Worm (Caenorhabditis elegans): ENCODE data around the gene lad-2.

lad-2 gene

ce11 chrIV:3014610-3015009 lies 36.3 kb upstream of the lad-2 start:
- TF ChIP-seq unc-39 (tag; optimal IDR thresholded peaks at IDR 0.05) = no peak
- TF ChIP-seq tra-1 (GFP tag; IDR thresholded peaks at IDR 0.05) = 0 out of 2 replicates have a peak, but pooled peaks have one; percentile 16
- no peak for TF ChIP-seq madf-5 (GFP tag; IDR thresholded peaks at IDR 0.05)
- TF ChIP-seq cey-2 (tag; optimal IDR thresholded peaks at IDR 0.05; ENCODE audit: borderline replicate concordance, insufficient read depth) = no peak
- TF ChIP-seq ceh-32 (tag; optimal IDR thresholded peaks at IDR 0.05; ENCODE audit: poor library complexity) = no peak
- no peak for TF ChIP-seq rbr-2 (tag; optimal IDR thresholded peaks at IDR 0.05)
- TF ChIP-seq lin-15B (tag; optimal IDR thresholded peaks at IDR 0.05) = no peak
- no peak for TF ChIP-seq mxl-2 (GFP tag; conservative IDR thresholded peaks at IDR 0.05)
- TF ChIP-seq ctbp-1 (GFP tag; IDR thresholded peaks at IDR 0.05) = no peak
- TF ChIP-seq Y105C5A.15 (GFP tag; IDR thresholded peaks at IDR 0.05) = no peak
- TF ChIP-seq nhr-11 (tag; optimal IDR thresholded peaks at IDR 0.05) = no peak
- TF ChIP-seq egl-27 (tag; optimal IDR thresholded peaks at IDR 0.05) = no peak
- TF ChIP-seq spr-1 (tag; optimal IDR thresholded peaks at IDR 0.05) = no peak
- TF ChIP-seq hlh-30 (tag; optimal IDR thresholded peaks at IDR 0.05; ENCODE audit: insufficient read depth) = peak; percentile 36
- TF ChIP-seq zfp-2 (tag; optimal IDR thresholded peaks at IDR 0.05) = no peak
- TF ChIP-seq nhr-28 (tag; optimal IDR thresholded peaks at IDR 0.05) = peak; percentile 26
- peak; percentile 81 for TF ChIP-seq aha-1 (tag)
- TF ChIP-seq dmd-9 (GFP tag; IDR thresholded peaks at IDR 0.05) = 0 out of 2 replicates have a peak, but pooled peaks have one; percentile 29
- no peak for TF ChIP-seq pqm-1 (tag; optimal IDR thresholded peaks at IDR 0.05)
- no peak for TF ChIP-seq jun-1 (tag; optimal IDR thresholded peaks at IDR 0.05)
- TF ChIP-seq vab-7 (GFP tag; IDR thresholded peaks at IDR 0.05) = no peak
- TF ChIP-seq mxl-3 (GFP tag; optimal IDR thresholded peaks at IDR 0.05) = no peak
- peak in 1 of 2 experiments; percentile 85 for TF ChIP-seq unc-62 (GFP tag; optimal IDR thresholded peaks at IDR 0.05 in 1 of 2)
- TF ChIP-seq unc-62 (tag; optimal IDR thresholded peaks at IDR 0.05) = no peak
- no peak for TF ChIP-seq snpc-4 (tag; optimal IDR thresholded peaks at IDR 0.05)
- no peak for TF ChIP-seq lin-39 (tag; optimal IDR thresholded peaks at IDR 0.05)

- TF ChIP-seq nhr-111 (GFP tag; optimal IDR thresholded peaks at IDR 0.05) (no peak), nhr-42 (GFP tag; IDR thresholded peaks at IDR 0.05) (0 out of 2 replicates have a peak, but pooled peaks have one; percentile 23), Y105C5A.15 (GFP tag; IDR thresholded peaks at IDR 0.05) (0 out of 2 replicates have a peak, but pooled peaks have one; percentile 53), ceh-82 (tag; optimal IDR thresholded peaks at IDR 0.05) (no peak), set-16 (GFP tag; IDR thresholded peaks at IDR 0.05) (peak; percentile 53), nhr-102 (tag; optimal IDR thresholded peaks at IDR 0.05) (peak; percentile 78), dmd-8 (GFP tag; IDR thresholded peaks at IDR 0.05) (no peak), mep-1 (tag; optimal IDR thresholded peaks at IDR 0.05) (peak; percentile 15), pqm-1 (tag; optimal IDR thresholded peaks at IDR 0.05) (peak; percentile 59), php-3 (GFP tag; IDR thresholded peaks at IDR 0.05) (peak; percentile 73), pha-4 (GFP tag; IDR thresholded peaks at IDR 0.05) (peak; percentile 44; the same call in 1 of the 2 replicates), pha-4 (tag; optimal IDR thresholded peaks at IDR 0.05) (no peak), nhr-28 (tag; optimal IDR thresholded peaks at IDR 0.05) (peak; percentile 73), nhr-48 (tag; optimal IDR thresholded peaks at IDR 0.05) (peak; percentile 45), nhr-41 (GFP tag; IDR thresholded peaks at IDR 0.05) (peak; percentile 88; the same call in 1 of the 2 replicates), dmd-9 (GFP tag; IDR thresholded peaks at IDR 0.05) (no peak), mdt-29 (GFP tag; IDR thresholded peaks at IDR 0.05) (peak; percentile 42; the same call in 1 of the 2 replicates), lin-1 (GFP tag; IDR thresholded peaks at IDR 0.05) (peak; percentile 68), ceh-20 (GFP tag; IDR thresholded peaks at IDR 0.05) (no peak), hlh-30 (tag; optimal IDR thresholded peaks at IDR 0.05; ENCODE audit: insufficient read depth) (peak; percentile 45), nhr-11 (tag; optimal IDR thresholded peaks at IDR 0.05) (no peak), tra-1 (GFP tag; IDR thresholded peaks at IDR 0.05) (peak; percentile 93), hlh-11 (tag; optimal IDR thresholded peaks at IDR 0.05) (peak; percentile 92), unc-62 (GFP tag; optimal IDR thresholded peaks at IDR 0.05 in 1 of 2) (peak; percentile 52 to 86), unc-62 (tag; optimal IDR thresholded peaks at IDR 0.05) (no peak), nhr-76 (tag; optimal IDR thresholded peaks at IDR 0.05) (no peak), ceh-28 (tag; optimal IDR thresholded peaks at IDR 0.05) (no peak), zip-11 (GFP tag; IDR thresholded peaks at IDR 0.05) (no peak), dve-1 (tag; optimal IDR thresholded peaks at IDR 0.05; ENCODE audit: insufficient read depth) (peak; percentile 86), dmd-6 (GFP tag; IDR thresholded peaks at IDR 0.05) (peak; percentile 97), hif-1 (tag; optimal IDR thresholded peaks at IDR 0.05) (peak in 1 of 2 experiments; percentile 9)
These were observed 34.3 kb upstream of the lad-2 start, which contains the start of the genes Y54G2A.28 and vrp-1 for ce11 chrIV:3012374-3013142. TSS of gene Y54G2A.28 (minus strand) at chrIV:3012421. TSS of gene vrp-1 (plus strand) at chrIV:3012587.
